Fruit fly (Drosophila melanogaster): ENCODE measurements around the gene Cad96Ca.

- TF ChIP-seq psq (optimal IDR thresholded peaks at IDR 0.05) (no peak), Myc (optimal IDR thresholded peaks at IDR 0.05) (no peak), Sin3A (optimal IDR thresholded peaks at IDR 0.05) (no peak)
Measured at dm6 chr3R:25168259-25168972, 39.7 kb downstream of the Cad96Ca start.

Measured in Kc167 (cell line).